Worm (Caenorhabditis elegans) whole organism, L4 larva: ENCODE data around the gene C25F9.12.

Source experiments
- aha-1 ChIP-seq: fragments of 150-350 bp; peaks from one replicate; lab custom pipeline; 2014; ENCODE audit warnings: missing biosample characterization, missing genetic modification characterization
- ama-1 ChIP-seq: fragments of 150-350 bp; optimal IDR thresholded peaks from 2 replicates; lab custom pipeline; 2014; ENCODE audit warnings: inconsistent platforms, mixed read lengths
- jun-1 ChIP-seq: fragments of 150-350 bp; optimal IDR thresholded peaks from 2 replicates; lab custom pipeline; 2014; ENCODE audit warnings: missing biosample characterization, missing genetic modification reagents, missing genetic modification characterization
- madf-5 ChIP-seq, 2 experiments: fragments of 200-800 bp; sonication (Bioruptor generic); IDR thresholded peaks; 2 replicates each; pipeline ENCODE4 v1.3.6; 2022; ENCODE audit warnings: missing compliant biosample characterization in 2 of 2, missing genetic modification characterization in 2 of 2
- nhr-77 ChIP-seq: fragments of 150-350 bp; optimal IDR thresholded peaks from 2 replicates; lab custom pipeline; 2014; ENCODE audit warnings: missing biosample characterization, missing genetic modification characterization
- unc-62 ChIP-seq, 3 experiments: fragments of 150-350 bp in 1 of 3; sonication (generic microtip); optimal IDR thresholded peaks in 2 of 3; peaks in 1 of 3; 1 replicate in 1 of 3; 2 replicates in 2 of 3; lab custom pipeline; 2014 to 2017; ENCODE audit warnings: missing biosample characterization in 3 of 3, missing genetic modification characterization in 3 of 3, missing genetic modification reagents in 3 of 3, missing genotype in 1 of 3

- TF ChIP-seq nhr-77 (tag; lab: Kevin White, UChicago) (no peak), unc-62 (GFP tag; optimal IDR thresholded peaks at IDR 0.05 in 1 of 2; lab: Kevin White, UChicago) (no peak), unc-62 (tag; optimal IDR thresholded peaks at IDR 0.05; lab: Kevin White, UChicago) (no peak), aha-1 (tag; lab: Kevin White, UChicago) (no peak), jun-1 (no peak), madf-5 (GFP tag; IDR thresholded peaks at IDR 0.05; lab: Robert Waterston, UW) (no peak), ama-1 (lab: Kevin White, UChicago) (no peak)
Measured at ce11 chrV:19445442-19445841, 42.7 kb upstream of the C25F9.12 start, which contains the start of gene M04C3.1.
